Worm (Caenorhabditis elegans) whole organism, L4 larva: ENCODE results near the gene fbxa-18.

Source experiments
- hlh-30 ChIP-seq: sonication (generic microtip); optimal IDR thresholded peaks from 2 replicates; lab custom pipeline; 2017; ENCODE audit warnings: antibody characterized with exemption, mild to moderate bottlenecking, missing genetic modification characterization, missing compliant biosample characterization; ENCODE audit not compliant: insufficient read depth
- lin-15B ChIP-seq: fragments of 150-350 bp; sonication (generic microtip); optimal IDR thresholded peaks from 3 replicates; lab custom pipeline; 2014; ENCODE audit warnings: missing biosample characterization, missing genetic modification characterization
- rbr-2 ChIP-seq: sonication (generic microtip); optimal IDR thresholded peaks from 2 replicates; lab custom pipeline; 2016; ENCODE audit warnings: missing genotype, missing genetic modification characterization, missing compliant biosample characterization
- unc-62 ChIP-seq, 3 experiments: fragments of 150-350 bp in 1 of 3; sonication (generic microtip); optimal IDR thresholded peaks in 2 of 3; peaks in 1 of 3; 1 replicate in 1 of 3; 2 replicates in 2 of 3; lab custom pipeline; 2014 to 2017; ENCODE audit warnings: missing biosample characterization in 3 of 3, missing genetic modification characterization in 3 of 3, missing genetic modification reagents in 3 of 3, missing genotype in 1 of 3

Gene fbxa-18

DNA sequence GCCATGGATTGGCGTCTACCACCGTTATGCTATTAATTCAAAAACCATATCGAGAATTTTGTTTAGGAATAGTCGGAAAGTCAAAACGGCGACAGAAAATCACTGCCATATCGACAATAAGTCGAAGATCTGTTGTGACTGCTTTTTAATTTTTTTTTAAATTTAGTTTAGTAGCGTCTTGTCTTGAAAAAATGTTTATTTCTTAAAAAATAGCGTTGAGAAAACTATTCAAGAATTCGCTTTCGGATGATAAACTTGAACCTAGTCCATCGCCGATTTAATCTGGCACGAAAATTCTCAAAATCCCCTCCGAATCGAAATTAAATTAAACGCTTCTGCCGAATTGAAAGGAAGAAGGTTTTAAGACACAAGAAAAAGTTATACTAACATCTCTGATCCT, 49.6 kb downstream of the fbxa-18 start, which contains the start of gene srh-279:
srh-279 (plus strand) TSS at position 301 of the 400 bp plus-strand sequence.
- TF ChIP-seq hlh-30 (tag; lab: Kevin White, UChicago) (no peak), lin-15B (no peak), unc-62 (GFP tag; optimal IDR thresholded peaks at IDR 0.05 in 1 of 2; lab: Kevin White, UChicago) (peak in 1 of 2 experiments; percentile 26), unc-62 (tag; optimal IDR thresholded peaks at IDR 0.05; lab: Kevin White, UChicago) (no peak), rbr-2 (tag; lab: Kevin White, UChicago) (no peak)
